Fruit fly (Drosophila melanogaster) whole organism, pupa: ENCODE results near the gene Ids.

Experiments
- CG15710 ChIP-seq: fragments of 200-800 bp; sonication (Bioruptor generic); optimal IDR thresholded peaks from 2 replicates; lab custom pipeline; 2018; ENCODE audit warnings: missing biosample characterization, mild to moderate bottlenecking, missing genetic modification characterization, moderate library complexity
- CG9948 ChIP-seq: fragments of 200-800 bp; sonication (Bioruptor generic); optimal IDR thresholded peaks from 2 replicates; lab custom pipeline; 2018; ENCODE audit warnings: missing biosample characterization, mild to moderate bottlenecking, missing genetic modification characterization, moderate library complexity
- Ets98B ChIP-seq: fragments of 200-800 bp; sonication (Bioruptor generic); IDR thresholded peaks from 2 replicates; pipeline ENCODE4 v1.3.6; 2022; ENCODE audit warnings: missing biosample characterization, missing genetic modification characterization
- Pif1B ChIP-seq: fragments of 200-800 bp; sonication (Bioruptor generic); optimal IDR thresholded peaks from 3 replicates; lab custom pipeline; 2016; ENCODE audit warnings: missing biosample characterization, missing genetic modification characterization
- Snoo ChIP-seq: fragments of 200-800 bp; sonication (Bioruptor generic); optimal IDR thresholded peaks from 3 replicates; lab custom pipeline; 2017; ENCODE audit warnings: missing biosample characterization, mild to moderate bottlenecking, missing genetic modification characterization, inconsistent platforms

The Ids gene

dm6 chr3L:3427037-3427436, 49.0 kb downstream of the Ids start:
- TF ChIP-seq CG15710 (tag; lab: Kevin White, UChicago): no peak
- no peak for TF ChIP-seq Ets98B (GFP tag; lab: Robert Waterston, UW)
- no peak for TF ChIP-seq Pif1B (GFP tag; lab: Kevin White, UChicago)
- no peak for TF ChIP-seq CG9948 (tag; lab: Kevin White, UChicago)
- TF ChIP-seq Snoo (tag; lab: Kevin White, UChicago): no peak
- TF ChIP-seq, all 21 proteins: peak for 0
